Fruit fly (Drosophila melanogaster): ENCODE data around the gene slp2.

slp2 gene

DNA sequence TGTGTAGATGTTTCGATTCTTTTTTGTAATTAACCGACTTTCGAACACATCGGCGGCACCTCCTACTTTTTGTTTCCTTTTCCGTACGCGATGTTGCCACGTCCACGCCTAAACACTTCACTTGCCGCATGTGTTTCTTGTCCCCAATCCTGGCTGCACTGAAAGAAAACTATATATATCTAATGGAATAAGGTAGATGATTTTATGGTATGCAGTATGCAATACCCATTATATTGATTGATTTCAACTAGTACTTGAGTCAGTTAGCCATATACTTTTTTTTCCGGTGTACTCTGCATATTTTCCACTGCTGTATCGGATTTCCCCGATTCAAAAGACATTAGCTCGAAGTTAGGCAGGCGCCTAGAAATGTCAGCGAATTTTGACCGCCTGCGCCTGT, 17.7 kb upstream of the slp2 start (continued):
- no peak for TF ChIP-seq CG15073 (GFP tag; optimal IDR thresholded peaks at IDR 0.05)
- TF ChIP-seq CG17912 (GFP tag; optimal IDR thresholded peaks at IDR 0.05) = no peak
- peak; percentile 26 for TF ChIP-seq CG33557 (GFP tag; optimal IDR thresholded peaks at IDR 0.05)
- no peak for TF ChIP-seq slbo (GFP tag; IDR thresholded peaks at IDR 0.05)
- TF ChIP-seq CG11695 (GFP tag; IDR thresholded peaks at IDR 0.05) = no peak
- TF ChIP-seq Neu2 (GFP tag; optimal IDR thresholded peaks at IDR 0.05; ENCODE audit: borderline replicate concordance) = no peak
- TF ChIP-seq Fer2 (tag; optimal IDR thresholded peaks at IDR 0.05) = no peak
- no peak for TF ChIP-seq dati (GFP tag; IDR thresholded peaks at IDR 0.05)
- TF ChIP-seq CG1792 (GFP tag; optimal IDR thresholded peaks at IDR 0.05) = no peak
- TF ChIP-seq CG12236 (GFP tag; optimal IDR thresholded peaks at IDR 0.05) = no peak
- TF ChIP-seq CG7987 (GFP tag; optimal IDR thresholded peaks at IDR 0.05) = no peak
- TF ChIP-seq CG7556 (GFP tag; optimal IDR thresholded peaks at IDR 0.05) = no peak
- TF ChIP-seq CG1647 (GFP tag; optimal IDR thresholded peaks at IDR 0.05) = no peak
- TF ChIP-seq onecut (GFP tag; IDR thresholded peaks at IDR 0.05) = no peak
- no peak for TF ChIP-seq CG10274 (GFP tag; optimal IDR thresholded peaks at IDR 0.05)
- peak in 1 of 3 experiments; percentile 44 for TF ChIP-seq lola (GFP tag; optimal IDR thresholded peaks at IDR 0.05)
- TF ChIP-seq CG32532 (GFP tag; IDR thresholded peaks at IDR 0.05) = no peak
- TF ChIP-seq CG7745 (tag; optimal IDR thresholded peaks at IDR 0.05) = no peak
- TF ChIP-seq ham (GFP tag; IDR thresholded peaks at IDR 0.05) = no peak
- no peak for TF ChIP-seq CG6765 (GFP tag; optimal IDR thresholded peaks at IDR 0.05)
- TF ChIP-seq Ets97D (GFP tag; optimal IDR thresholded peaks at IDR 0.05) = no peak
- TF ChIP-seq tll (GFP tag; optimal IDR thresholded peaks at IDR 0.05) = no peak
- no peak for TF ChIP-seq lmd (GFP tag; IDR thresholded peaks at IDR 0.05)
- TF ChIP-seq ems (GFP tag; optimal IDR thresholded peaks at IDR 0.05) = no peak
- TF ChIP-seq crol (GFP tag; IDR thresholded peaks at IDR 0.05) = no peak
- TF ChIP-seq CG13775 (GFP tag; optimal IDR thresholded peaks at IDR 0.05) = peak; percentile 10
- TF ChIP-seq CG15011 (GFP tag; optimal IDR thresholded peaks at IDR 0.05) = no peak
- no peak for TF ChIP-seq exex (tag; optimal IDR thresholded peaks at IDR 0.05)
- no peak for TF ChIP-seq Atf3 (GFP tag; optimal IDR thresholded peaks at IDR 0.05)
- TF ChIP-seq ase (GFP tag; IDR thresholded peaks at IDR 0.05) = no peak
- TF ChIP-seq ewg (GFP tag; optimal IDR thresholded peaks at IDR 0.05) = no peak
- no peak for TF ChIP-seq Eip74EF (GFP tag; optimal IDR thresholded peaks at IDR 0.05)
- peak; percentile 33; the same call in 1 of the 2 replicates for TF ChIP-seq dan (GFP tag; IDR thresholded peaks at IDR 0.05)
- TF ChIP-seq al (GFP tag; IDR thresholded peaks at IDR 0.05) = no peak
- TF ChIP-seq CG12942 (GFP tag; optimal IDR thresholded peaks at IDR 0.05) = no peak
- TF ChIP-seq Taf1 (GFP tag; IDR thresholded peaks at IDR 0.05) = no peak
- TF ChIP-seq bowl (GFP tag; IDR thresholded peaks at IDR 0.05) = no peak
- TF ChIP-seq CG1529 (GFP tag; optimal IDR thresholded peaks at IDR 0.05) = no peak
- TF ChIP-seq esg (GFP tag; conservative IDR thresholded peaks at IDR 0.05) = no peak
- TF ChIP-seq CG42726 (GFP tag; IDR thresholded peaks at IDR 0.05; ENCODE audit: partially characterized antibody) = no peak
- no peak for TF ChIP-seq Dfd (GFP tag; optimal IDR thresholded peaks at IDR 0.05)
- no peak for TF ChIP-seq BEAF-32 (GFP tag; optimal IDR thresholded peaks at IDR 0.05)
- TF ChIP-seq ttk (GFP tag; IDR thresholded peaks at IDR 0.05) = no peak
- TF ChIP-seq CG9609 (GFP tag; optimal IDR thresholded peaks at IDR 0.05) = no peak
- no peak for TF ChIP-seq CG4360 (GFP tag; IDR thresholded peaks at IDR 0.05)
- TF ChIP-seq gsb (GFP tag; IDR thresholded peaks at IDR 0.05) = no peak
- TF ChIP-seq CG10565 (GFP tag; optimal IDR thresholded peaks at IDR 0.05) = no peak
- TF ChIP-seq tgo (GFP tag; IDR thresholded peaks at IDR 0.05) = no peak
- no peak for TF ChIP-seq HmgD (GFP tag; optimal IDR thresholded peaks at IDR 0.05)
- no peak for TF ChIP-seq Mad (GFP tag; optimal IDR thresholded peaks at IDR 0.05)
- TF ChIP-seq crc (GFP tag; optimal IDR thresholded peaks at IDR 0.05) = no peak
- TF ChIP-seq CG10979 (tag; optimal IDR thresholded peaks at IDR 0.05) = peak; percentile 32
